Fruit fly (Drosophila melanogaster) whole organism, embryonic: ENCODE results near the gene CG12951.

Experiments
- Antp ChIP-seq: fragments of 200-800 bp; sonication (Bioruptor generic); optimal IDR thresholded peaks from 3 replicates; lab custom pipeline; 2016; ENCODE audit warnings: missing biosample characterization, missing genetic modification characterization
- C15 ChIP-seq: fragments of 200-800 bp; sonication (Bioruptor generic); IDR thresholded peaks from 3 replicates; pipeline ENCODE4 v1.3.6; 2022; ENCODE audit warnings: missing biosample characterization, missing genetic modification characterization
- CG1024 ChIP-seq: fragments of 200-800 bp; sonication (Bioruptor generic); IDR thresholded peaks from 2 replicates; pipeline ENCODE4 v1.3.6; 2022; ENCODE audit warnings: missing biosample characterization, missing genetic modification characterization
- CG10366 ChIP-seq: fragments of 200-800 bp; sonication (Bioruptor generic); IDR thresholded peaks from 2 replicates; pipeline ENCODE4 v1.3.6; 2022; ENCODE audit warnings: missing biosample characterization, missing genetic modification characterization
- CG11093 ChIP-seq: fragments of 200-800 bp; sonication (Bioruptor generic); IDR thresholded peaks from 3 replicates; pipeline ENCODE4 v1.3.6; 2022; ENCODE audit warnings: missing biosample characterization, missing genetic modification characterization
- CG12769 ChIP-seq: fragments of 200-800 bp; sonication (Bioruptor generic); optimal IDR thresholded peaks from 2 replicates; lab custom pipeline; 2019; ENCODE audit warnings: missing biosample characterization, mild to moderate bottlenecking, missing genetic modification characterization, moderate library complexity
- CG13624 ChIP-seq: fragments of 200-800 bp; sonication (Bioruptor generic); optimal IDR thresholded peaks from 2 replicates; lab custom pipeline; 2016; ENCODE audit warnings: missing biosample characterization, missing genetic modification characterization
- CG14050 ChIP-seq: fragments of 200-800 bp; sonication (Bioruptor generic); IDR thresholded peaks from 3 replicates; pipeline ENCODE4 v1.3.6; 2022; ENCODE audit warnings: missing biosample characterization, missing genetic modification characterization
- CG14965 ChIP-seq: fragments of 200-800 bp; sonication (Bioruptor generic); optimal IDR thresholded peaks from 2 replicates; lab custom pipeline; 2016; ENCODE audit warnings: missing biosample characterization, missing genetic modification characterization, borderline replicate concordance
- CG16779 ChIP-seq: fragments of 200-800 bp; sonication (Bioruptor generic); IDR thresholded peaks from 2 replicates; pipeline ENCODE4 v1.3.6; 2022; ENCODE audit warnings: missing biosample characterization, missing genetic modification characterization
- CG17361 ChIP-seq: fragments of 200-800 bp; sonication (Bioruptor generic); IDR thresholded peaks from 3 replicates; pipeline ENCODE4 v1.3.6; 2022; ENCODE audit warnings: missing biosample characterization, missing genetic modification characterization
- CG17568 ChIP-seq: fragments of 200-800 bp; sonication (Bioruptor generic); optimal IDR thresholded peaks from 2 replicates; lab custom pipeline; 2018; ENCODE audit warnings: missing biosample characterization, mild to moderate bottlenecking, missing genetic modification characterization, moderate library complexity
- CG17829 ChIP-seq: fragments of 200-800 bp; optimal IDR thresholded peaks from 2 replicates; lab custom pipeline; 2019; ENCODE audit warnings: missing biosample characterization, mild to moderate bottlenecking, missing genetic modification characterization, moderate library complexity
- CG32772 ChIP-seq: fragments of 200-800 bp; sonication (Bioruptor generic); IDR thresholded peaks from 2 replicates; pipeline ENCODE4 v1.3.6; 2022; ENCODE audit warnings: missing biosample characterization, missing genetic modification characterization
- CG4328 ChIP-seq: fragments of 200-800 bp; sonication (Bioruptor generic); optimal IDR thresholded peaks from 3 replicates; lab custom pipeline; 2017; ENCODE audit warnings: missing biosample characterization, missing genetic modification reagents, missing genetic modification characterization
- CG6175 ChIP-seq: fragments of 200-800 bp; sonication (Bioruptor generic); IDR thresholded peaks from 3 replicates; pipeline ENCODE4 v1.3.6; 2022; ENCODE audit warnings: missing biosample characterization, missing genetic modification characterization
- CG7271 ChIP-seq: fragments of 200-800 bp; sonication (Bioruptor generic); optimal IDR thresholded peaks from 2 replicates; lab custom pipeline; 2018; ENCODE audit warnings: missing biosample characterization, mild to moderate bottlenecking, missing genetic modification characterization, moderate library complexity
- CG7556 ChIP-seq: fragments of 200-800 bp; sonication (Bioruptor generic); optimal IDR thresholded peaks from 2 replicates; lab custom pipeline; 2017; ENCODE audit warnings: missing biosample characterization, mild to moderate bottlenecking, missing genetic modification characterization
- CG8944 ChIP-seq: fragments of 200-800 bp; sonication (Bioruptor generic); optimal IDR thresholded peaks from 3 replicates; lab custom pipeline; 2016; ENCODE audit warnings: missing biosample characterization, missing genetic modification characterization
- CG9932 ChIP-seq: fragments of 200-800 bp; sonication (Bioruptor generic); IDR thresholded peaks from 2 replicates; pipeline ENCODE4 v1.3.6; 2022; ENCODE audit warnings: missing biosample characterization, missing genetic modification characterization
- Dad ChIP-seq: fragments of 200-800 bp; sonication (Bioruptor generic); optimal IDR thresholded peaks from 3 replicates; lab custom pipeline; 2016; ENCODE audit warnings: missing biosample characterization, missing genetic modification characterization
- Doc3 ChIP-seq: fragments of 200-800 bp; sonication (Bioruptor generic); IDR thresholded peaks from 3 replicates; pipeline ENCODE4 v1.3.6; 2022; ENCODE audit warnings: missing biosample characterization, missing genetic modification characterization; ENCODE audit not compliant: partially characterized antibody
- E2f1 ChIP-seq: fragments of 200-800 bp; sonication (Bioruptor generic); IDR thresholded peaks from 2 replicates; pipeline ENCODE4 v1.3.6; 2022; ENCODE audit warnings: missing biosample characterization, missing genetic modification characterization
- Elba2 ChIP-seq: fragments of 200-800 bp; sonication (Bioruptor generic); optimal IDR thresholded peaks from 3 replicates; lab custom pipeline; 2016; ENCODE audit warnings: missing biosample characterization, missing genetic modification characterization
- Gsc ChIP-seq: fragments of 200-800 bp; sonication (Bioruptor generic); IDR thresholded peaks from 2 replicates; pipeline ENCODE4 v1.3.6; 2022; ENCODE audit warnings: missing biosample characterization, missing genetic modification characterization
- H2.0 ChIP-seq: fragments of 200-800 bp; sonication (Bioruptor generic); IDR thresholded peaks from 2 replicates; pipeline ENCODE4 v1.3.6; 2022; ENCODE audit warnings: missing biosample characterization, missing genetic modification characterization
- HHEX ChIP-seq: fragments of 200-800 bp; sonication (Bioruptor generic); optimal IDR thresholded peaks from 3 replicates; lab custom pipeline; 2017; ENCODE audit warnings: missing biosample characterization, mild to moderate bottlenecking, missing genetic modification characterization, missing genetic modification reagents
- Hand ChIP-seq: fragments of 200-800 bp; sonication (Bioruptor generic); optimal IDR thresholded peaks from 2 replicates; lab custom pipeline; 2017; ENCODE audit warnings: mild to moderate bottlenecking, missing biosample characterization, missing genetic modification reagents, missing genetic modification characterization
- Hey ChIP-seq: fragments of 200-800 bp; sonication (Bioruptor generic); optimal IDR thresholded peaks from 3 replicates; lab custom pipeline; 2018; ENCODE audit warnings: missing biosample characterization, mild to moderate bottlenecking, missing genetic modification characterization
- Hr78 ChIP-seq, 2 experiments: fragments of 200-800 bp in 1 of 2; fragments of >200 bp in 1 of 2; sonication (Bioruptor generic) in 1 of 2; optimal IDR thresholded peaks; 2 replicates each; lab custom pipeline; 2017 to 2019; ENCODE audit warnings: missing biosample characterization in 2 of 2, missing genetic modification characterization in 2 of 2, mild to moderate bottlenecking in 1 of 2, moderate library complexity in 1 of 2
- PHDP ChIP-seq: fragments of 200-800 bp; sonication (Bioruptor generic); optimal IDR thresholded peaks from 3 replicates; lab custom pipeline; 2018; ENCODE audit warnings: missing biosample characterization, mild to moderate bottlenecking, missing genetic modification characterization, moderate library complexity
- Spps ChIP-seq: fragments of 200-800 bp; sonication (Bioruptor generic); optimal IDR thresholded peaks from 2 replicates; lab custom pipeline; 2018; ENCODE audit warnings: missing biosample characterization, mild to moderate bottlenecking, missing genetic modification characterization
- bbx ChIP-seq: fragments of 200-800 bp; sonication (Bioruptor generic); IDR thresholded peaks from 2 replicates; pipeline ENCODE4 v1.3.6; 2022; ENCODE audit warnings: missing biosample characterization, missing genetic modification characterization; ENCODE audit not compliant: partially characterized antibody
- chn ChIP-seq: fragments of 200-800 bp; sonication (Bioruptor generic); optimal IDR thresholded peaks from 2 replicates; lab custom pipeline; 2016; ENCODE audit warnings: missing biosample characterization, missing genetic modification characterization
- croc ChIP-seq: fragments of 200-800 bp; sonication (Bioruptor generic); conservative IDR thresholded peaks from 3 replicates; pipeline ENCODE4 v1.3.6; 2022; ENCODE audit warnings: missing biosample characterization, missing genetic modification characterization
- crol ChIP-seq: fragments of 200-800 bp; sonication (Bioruptor generic); IDR thresholded peaks from 2 replicates; pipeline ENCODE4 v1.3.6; 2022; ENCODE audit warnings: missing biosample characterization, missing genetic modification characterization
- dysf ChIP-seq: fragments of 200-800 bp; sonication (Bioruptor generic); IDR thresholded peaks from 3 replicates; pipeline ENCODE4 v1.3.6; 2022; ENCODE audit warnings: missing biosample characterization, missing genetic modification characterization
- grau ChIP-seq: fragments of 200-800 bp; optimal IDR thresholded peaks from 3 replicates; lab custom pipeline; 2019; ENCODE audit warnings: missing biosample characterization, mild to moderate bottlenecking, missing genetic modification characterization, moderate library complexity
- knrl ChIP-seq: fragments of 200-800 bp; sonication (Bioruptor generic); IDR thresholded peaks from 3 replicates; pipeline ENCODE4 v1.3.6; 2022; ENCODE audit warnings: missing biosample characterization, missing genetic modification characterization; ENCODE audit not compliant: partially characterized antibody
- lola ChIP-seq, 3 experiments: fragments of >200 bp in 2 of 3; fragments of 200-800 bp in 1 of 3; sonication (Bioruptor generic) in 1 of 3; optimal IDR thresholded peaks; 2 replicates each; lab custom pipeline; 2017 to 2019; ENCODE audit warnings: missing biosample characterization in 3 of 3, missing genetic modification characterization in 3 of 3, mild to moderate bottlenecking in 1 of 3, moderate library complexity in 1 of 3
- nerfin-2 ChIP-seq: fragments of 200-800 bp; sonication (Bioruptor generic); IDR thresholded peaks from 2 replicates; pipeline ENCODE4 v1.3.6; 2022; ENCODE audit warnings: missing biosample characterization, missing genetic modification characterization; ENCODE audit not compliant: partially characterized antibody
- otp ChIP-seq: fragments of 200-800 bp; sonication (Bioruptor generic); IDR thresholded peaks from 3 replicates; pipeline ENCODE4, ENCODE4 v1.3.6; 2022; ENCODE audit warnings: missing biosample characterization, missing genetic modification characterization
- ranshi ChIP-seq: fragments of 200-800 bp; sonication (Bioruptor generic); IDR thresholded peaks from 2 replicates; pipeline ENCODE4 v1.3.6; 2022; ENCODE audit warnings: missing biosample characterization, missing genetic modification characterization
- repo ChIP-seq: fragments of 200-800 bp; sonication (Bioruptor generic); optimal IDR thresholded peaks from 2 replicates; lab custom pipeline; 2016; ENCODE audit warnings: missing biosample characterization, missing genetic modification characterization
- salm ChIP-seq: fragments of 200-800 bp; sonication (Bioruptor generic); optimal IDR thresholded peaks from 2 replicates; lab custom pipeline; 2018; ENCODE audit warnings: missing biosample characterization, mild to moderate bottlenecking, missing genetic modification characterization
- sim ChIP-seq: fragments of 200-800 bp; sonication (Bioruptor generic); IDR thresholded peaks from 2 replicates; pipeline ENCODE4 v1.3.6; 2022; ENCODE audit warnings: missing biosample characterization, missing genetic modification characterization
- tio ChIP-seq: fragments of 200-800 bp; sonication (Bioruptor generic); optimal IDR thresholded peaks from 2 replicates; lab custom pipeline; 2017; ENCODE audit warnings: missing biosample characterization, missing genetic modification characterization, inconsistent platforms
- tup ChIP-seq: fragments of 200-800 bp; sonication (Bioruptor generic); optimal IDR thresholded peaks from 2 replicates; lab custom pipeline; 2016; ENCODE audit warnings: missing biosample characterization, mild to moderate bottlenecking, missing genetic modification characterization, moderate library complexity
- twi ChIP-seq: fragments of 200-800 bp; optimal IDR thresholded peaks from 2 replicates; lab custom pipeline; 2019; ENCODE audit warnings: missing biosample characterization, mild to moderate bottlenecking, missing genetic modification characterization, moderate library complexity
- usp ChIP-seq: fragments of >200 bp; optimal IDR thresholded peaks from 2 replicates; lab custom pipeline; 2017; ENCODE audit warnings: missing biosample characterization, missing genetic modification characterization
- zen2 ChIP-seq: fragments of 200-800 bp; sonication (Bioruptor generic); IDR thresholded peaks from 3 replicates; pipeline ENCODE4 v1.3.6; 2022; ENCODE audit warnings: missing biosample characterization, missing genetic modification characterization; ENCODE audit not compliant: partially characterized antibody

CG12951 gene

dm6 chr3R:9370413-9370812 lies 40.3 kb upstream of the CG12951 start (continued):
- no peak for TF ChIP-seq Doc3
- TF ChIP-seq Hey (tag; lab: Kevin White, UChicago) = no peak
- no peak for TF ChIP-seq Elba2
- peak; percentile 45 for TF ChIP-seq CG12769 (tag; lab: Kevin White, UChicago)
- TF ChIP-seq CG7556 (GFP tag; lab: Kevin White, UChicago) = peak; percentile 50
- no peak for TF ChIP-seq tup
- TF ChIP-seq CG7271 (tag; lab: Kevin White, UChicago) = no peak
- no peak for TF ChIP-seq Gsc (GFP tag; lab: Robert Waterston, UW)
- no peak for TF ChIP-seq C15
- TF ChIP-seq twi (tag; lab: Kevin White, UChicago) = no peak
- no peak for TF ChIP-seq zen2 (GFP tag; lab: Robert Waterston, UW)
- TF ChIP-seq CG17568 = peak; percentile 57
- no peak for TF ChIP-seq CG8944 (GFP tag; lab: Kevin White, UChicago)
- no peak for TF ChIP-seq otp (GFP tag; lab: Robert Waterston, UW)
- peak; percentile 44; the same call in 1 of the 2 replicates for TF ChIP-seq CG32772 (GFP tag; lab: Robert Waterston, UW)
- TF ChIP-seq H2.0 (GFP tag; lab: Robert Waterston, UW) = peak; percentile 13; the same call in 1 of the 2 replicates
- TF ChIP-seq CG10366 (GFP tag; lab: Robert Waterston, UW) = no peak
- TF ChIP-seq ranshi (GFP tag; lab: Robert Waterston, UW) = peak; percentile 51; the same call in 1 of the 2 replicates
- TF ChIP-seq CG11093 = no peak
- peak; percentile 57; the same call in 2 of the 3 replicates for TF ChIP-seq CG14050 (GFP tag; lab: Robert Waterston, UW)
- peak; percentile 53 for TF ChIP-seq CG13624 (GFP tag; lab: Kevin White, UChicago)
- no peak for TF ChIP-seq Dad
- TF ChIP-seq bbx (GFP tag; lab: Robert Waterston, UW) = no peak
- peak; percentile 57 for TF ChIP-seq HHEX (GFP tag; lab: Kevin White, UChicago)
- no peak for TF ChIP-seq CG6175 (GFP tag; lab: Robert Waterston, UW)
- TF ChIP-seq dysf (GFP tag; lab: Robert Waterston, UW) = peak; percentile 85; the same call in 2 of the 3 replicates
- TF ChIP-seq lola (GFP tag; optimal IDR thresholded peaks at IDR 0.05; lab: Kevin White, UChicago) = no peak
- peak; percentile 5 for TF ChIP-seq CG17829 (tag; lab: Kevin White, UChicago)
- TF ChIP-seq Hr78 (GFP tag; optimal IDR thresholded peaks at IDR 0.05; lab: Kevin White, UChicago) = no peak
- TF ChIP-seq CG9932 = peak; percentile 69
- peak; percentile 74 for TF ChIP-seq grau
- no peak for TF ChIP-seq knrl (GFP tag; lab: Robert Waterston, UW)
- no peak for TF ChIP-seq Hand (GFP tag; lab: Kevin White, UChicago)
- TF ChIP-seq CG16779 (GFP tag; lab: Robert Waterston, UW) = no peak
- no peak for TF ChIP-seq CG4328 (GFP tag; lab: Kevin White, UChicago)
- no peak for TF ChIP-seq usp
- peak; percentile 42; the same call in 1 of the 3 replicates for TF ChIP-seq CG17361 (GFP tag; lab: Robert Waterston, UW)
- peak; percentile 35; the same call in 1 of the 2 replicates for TF ChIP-seq E2f1 (GFP tag; lab: Robert Waterston, UW)
- peak; percentile 13 for TF ChIP-seq tio (GFP tag; lab: Kevin White, UChicago)
- TF ChIP-seq PHDP (tag; lab: Kevin White, UChicago) = peak; percentile 69
- TF ChIP-seq sim (GFP tag; lab: Robert Waterston, UW) = no peak
- peak; percentile 7 for TF ChIP-seq chn (GFP tag; lab: Kevin White, UChicago)
- TF ChIP-seq Antp = peak; percentile 23
- TF ChIP-seq Spps (tag; lab: Kevin White, UChicago) = no peak
- no peak for TF ChIP-seq crol (GFP tag; lab: Robert Waterston, UW)
- TF ChIP-seq croc (GFP tag; lab: Robert Waterston, UW) = no peak
- no peak for TF ChIP-seq nerfin-2 (GFP tag; lab: Robert Waterston, UW)
- TF ChIP-seq CG14965 (GFP tag; lab: Kevin White, UChicago) = no peak
- TF ChIP-seq CG1024 = no peak
- TF ChIP-seq repo (GFP tag; lab: Kevin White, UChicago) = no peak
- peak; percentile 30 for TF ChIP-seq salm
